Worm (Caenorhabditis elegans) whole organism, L3 larva: ENCODE measurements around the gene ceh-53.

Experiments used
- ZK546.5 ChIP-seq: sonication (generic microtip); optimal IDR thresholded peaks from 2 replicates; lab custom pipeline; 2017; ENCODE audit warnings: missing biosample characterization, missing genetic modification characterization
- aly-2 ChIP-seq: fragments of 150-350 bp; optimal IDR thresholded peaks from 2 replicates; lab custom pipeline; 2014; ENCODE audit warnings: missing biosample characterization, missing genetic modification characterization
- ama-1 ChIP-seq: fragments of 150-350 bp; optimal IDR thresholded peaks from 2 replicates; lab custom pipeline; 2018
- ceh-16 ChIP-seq: sonication (generic microtip); optimal IDR thresholded peaks from 2 replicates; lab custom pipeline; 2017; ENCODE audit warnings: missing biosample characterization, missing genetic modification characterization
- egl-27 ChIP-seq: sonication (generic microtip); optimal IDR thresholded peaks from 4 replicates; lab custom pipeline; 2017; ENCODE audit warnings: missing biosample characterization, missing genetic modification reagents, missing genetic modification characterization
- elt-2 ChIP-seq: sonication (generic microtip); optimal IDR thresholded peaks from 2 replicates; lab custom pipeline; 2016; ENCODE audit warnings: missing genetic modification reagents, mild to moderate bottlenecking, missing genetic modification characterization, missing compliant biosample characterization
- fkh-10 ChIP-seq: sonication (generic microtip); optimal IDR thresholded peaks from 2 replicates; lab custom pipeline; 2017; ENCODE audit warnings: missing biosample characterization, missing genetic modification reagents, missing genetic modification characterization
- fkh-2 ChIP-seq: fragments of 150-350 bp; optimal IDR thresholded peaks from 2 replicates; lab custom pipeline; 2014; ENCODE audit warnings: missing biosample characterization, missing genetic modification reagents, missing genetic modification characterization
- nhr-12 ChIP-seq: fragments of 150-350 bp; optimal IDR thresholded peaks from 2 replicates; lab custom pipeline; 2014; ENCODE audit warnings: missing biosample characterization, missing genetic modification characterization
- nhr-23 ChIP-seq: fragments of 150-350 bp; optimal IDR thresholded peaks from 2 replicates; lab custom pipeline; 2014; ENCODE audit warnings: missing biosample characterization, missing genetic modification reagents, missing genetic modification characterization
- nhr-237 ChIP-seq: fragments of 150-350 bp; optimal IDR thresholded peaks from 2 replicates; lab custom pipeline; 2014; ENCODE audit warnings: missing biosample characterization, missing genetic modification characterization
- nhr-77 ChIP-seq: fragments of 150-350 bp; optimal IDR thresholded peaks from 2 replicates; lab custom pipeline; 2014; ENCODE audit warnings: missing biosample characterization, missing genetic modification characterization
- snpc-4 ChIP-seq: fragments of 150-350 bp; optimal IDR thresholded peaks from 2 replicates; lab custom pipeline; 2014; ENCODE audit warnings: missing biosample characterization, missing genetic modification characterization

DNA sequence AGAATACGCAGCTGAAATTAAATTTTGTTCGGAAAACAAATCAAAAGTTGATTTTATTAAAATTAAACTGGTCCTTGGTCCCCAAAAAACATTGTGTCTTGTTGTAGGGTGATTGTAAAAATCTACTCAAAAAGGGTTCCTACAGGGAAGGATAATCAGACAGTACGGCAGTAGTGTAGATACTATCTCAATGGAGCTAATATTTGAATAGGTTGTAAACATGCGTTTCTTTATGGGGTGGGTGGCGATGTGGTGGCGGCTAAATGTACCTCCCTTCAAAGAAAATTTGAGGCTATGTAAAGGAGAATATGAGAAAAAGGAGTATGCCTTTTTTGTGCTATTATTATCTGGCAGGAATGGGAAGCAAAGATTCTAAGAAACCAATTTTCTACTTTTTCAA, 45.5 kb upstream of the ceh-53 start:
- TF ChIP-seq fkh-2 (tag; lab: Kevin White, UChicago) = no peak
- TF ChIP-seq nhr-237 (tag; lab: Kevin White, UChicago) = no peak
- TF ChIP-seq aly-2 = no peak
- TF ChIP-seq nhr-23 (tag; lab: Kevin White, UChicago) = no peak
- TF ChIP-seq ama-1 (lab: Kevin White, UChicago) = no peak
- TF ChIP-seq elt-2 (tag; lab: Kevin White, UChicago) = no peak
- TF ChIP-seq nhr-77 (tag; lab: Kevin White, UChicago) = no peak
- no peak for TF ChIP-seq egl-27
- TF ChIP-seq fkh-10 (GFP tag; lab: Kevin White, UChicago) = no peak
- TF ChIP-seq snpc-4 = no peak
- no peak for TF ChIP-seq ZK546.5 (tag; lab: Kevin White, UChicago)
- no peak for TF ChIP-seq ceh-16 (tag; lab: Kevin White, UChicago)
- TF ChIP-seq nhr-12 = no peak
